Worm (Caenorhabditis elegans): ENCODE results near the gene F58G6.3.

DNA sequence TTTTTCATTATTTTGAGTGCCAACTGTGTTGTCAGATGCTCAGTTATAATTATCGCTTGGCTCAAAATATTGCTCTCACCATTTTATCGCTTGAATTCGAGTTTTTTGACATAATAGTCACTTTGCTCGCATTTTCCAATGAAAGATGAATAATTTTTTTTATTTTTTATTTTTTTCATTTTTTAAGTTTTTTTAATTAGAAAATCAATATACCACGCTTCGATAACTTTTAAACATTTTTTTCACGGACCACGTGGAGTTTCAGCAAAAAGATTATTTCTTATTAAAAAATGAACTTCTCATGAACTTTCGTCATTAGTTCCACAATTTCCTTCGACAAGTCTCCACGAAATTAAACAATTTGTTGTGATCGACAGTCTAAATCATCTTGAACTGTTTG, 38.6 kb upstream of the F58G6.3 start, which contains the start of gene elt-1:
- TF ChIP-seq mdt-29 (GFP tag; IDR thresholded peaks at IDR 0.05) (no peak), ama-1 (optimal IDR thresholded peaks at IDR 0.05) (no peak), snpc-4 (tag; optimal IDR thresholded peaks at IDR 0.05) (no peak)
